Fruit fly (Drosophila melanogaster): ENCODE data around the gene ImpE2.

Gene ImpE2

DNA sequence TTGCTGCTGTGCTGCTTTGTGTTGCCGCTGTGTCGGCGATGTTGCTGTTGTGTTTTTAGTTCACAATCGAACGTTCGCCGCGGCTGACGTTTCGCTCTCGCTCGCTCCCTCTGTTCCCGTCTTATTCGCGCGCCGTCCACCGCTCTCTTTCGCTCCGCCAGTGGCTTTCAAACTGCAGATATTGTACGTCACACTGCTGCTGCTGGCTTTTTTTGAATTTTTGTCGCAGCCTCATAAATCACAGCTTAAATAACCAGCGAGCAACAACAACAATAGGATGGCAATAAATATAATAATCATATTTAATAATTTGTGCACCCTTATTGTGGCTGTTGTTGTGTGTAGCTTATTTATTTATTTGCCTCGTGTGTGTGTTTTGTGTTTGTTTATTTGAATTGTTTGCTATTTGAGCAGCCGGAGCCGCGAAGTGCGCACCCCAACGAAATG, 31.1 kb upstream of the ImpE2 start (continued):
- TF ChIP-seq CHES-1-like (GFP tag; optimal IDR thresholded peaks at IDR 0.05) (no peak), CG31224 (GFP tag; IDR thresholded peaks at IDR 0.05) (no peak), schlank (tag; optimal IDR thresholded peaks at IDR 0.05) (peak; percentile 73), inv (GFP tag; IDR thresholded peaks at IDR 0.05; ENCODE audit: partially characterized antibody) (no peak), CG33213 (GFP tag; optimal IDR thresholded peaks at IDR 0.05) (no peak), ftz-f1 (GFP tag; optimal IDR thresholded peaks at IDR 0.05) (no peak), al (GFP tag; IDR thresholded peaks at IDR 0.05) (no peak), esg (GFP tag; conservative IDR thresholded peaks at IDR 0.05) (no peak), grau (tag; optimal IDR thresholded peaks at IDR 0.05) (no peak), CG2199 (GFP tag; IDR thresholded peaks at IDR 0.05) (peak; percentile 84), CG16863 (GFP tag; optimal IDR thresholded peaks at IDR 0.05) (no peak), Oaz (GFP tag; IDR thresholded peaks at IDR 0.05) (no peak), CG3847 (GFP tag; IDR thresholded peaks at IDR 0.05) (no peak), vnd (GFP tag; IDR thresholded peaks at IDR 0.05; ENCODE audit: partially characterized antibody) (no peak), CG14667 (GFP tag; IDR thresholded peaks at IDR 0.05) (no peak), CG12071 (GFP tag; optimal IDR thresholded peaks at IDR 0.05) (peak; percentile 13), fd102C (GFP tag; optimal IDR thresholded peaks at IDR 0.05) (no peak), Bgb (GFP tag; IDR thresholded peaks at IDR 0.05; ENCODE audit: partially characterized antibody) (peak; percentile 45), CG11247 (GFP tag; IDR thresholded peaks at IDR 0.05) (peak; percentile 55), CG16813 (GFP tag; IDR thresholded peaks at IDR 0.05; ENCODE audit: partially characterized antibody) (0 out of 3 replicates have a peak, but pooled peaks have one; percentile 19), gce (GFP tag; IDR thresholded peaks at IDR 0.05) (0 out of 3 replicates have a peak, but pooled peaks have one; percentile 68), CG15696 (tag; optimal IDR thresholded peaks at IDR 0.05) (peak; percentile 70), CG42726 (GFP tag; IDR thresholded peaks at IDR 0.05; ENCODE audit: partially characterized antibody) (peak; percentile 28; the same call in 1 of the 2 replicates), CG4360 (GFP tag; IDR thresholded peaks at IDR 0.05) (peak; percentile 70; the same call in 1 of the 2 replicates), CG17829 (tag; optimal IDR thresholded peaks at IDR 0.05) (no peak), Nf-YC (tag; optimal IDR thresholded peaks at IDR 0.05) (peak; percentile 37), chif (GFP tag; optimal IDR thresholded peaks at IDR 0.05) (peak in 1 of 2 experiments; percentile 5), dmrt99B (tag; optimal IDR thresholded peaks at IDR 0.05) (no peak), CoRest (tag; optimal IDR thresholded peaks at IDR 0.05) (no peak), NC2α (GFP tag; optimal IDR thresholded peaks at IDR 0.05) (no peak), CG12299 (tag; optimal IDR thresholded peaks at IDR 0.05) (peak; percentile 36), Asciz (GFP tag; optimal IDR thresholded peaks at IDR 0.05) (peak; percentile 53), Vsx1 (GFP tag; optimal IDR thresholded peaks at IDR 0.05) (peak; percentile 70), yki (optimal IDR thresholded peaks at IDR 0.05) (no peak), lilli (GFP tag; optimal IDR thresholded peaks at IDR 0.05) (no peak), CG12219 (GFP tag; optimal IDR thresholded peaks at IDR 0.05) (no peak), dan (GFP tag; IDR thresholded peaks at IDR 0.05) (no peak), knrl (GFP tag; IDR thresholded peaks at IDR 0.05; ENCODE audit: partially characterized antibody) (peak; percentile 41; the same call in 1 of the 3 replicates), maf-S (GFP tag; optimal IDR thresholded peaks at IDR 0.05) (no peak), CG14860 (GFP tag; IDR thresholded peaks at IDR 0.05; ENCODE audit: partially characterized antibody) (no peak), sisA (GFP tag; IDR thresholded peaks at IDR 0.05) (no peak), Sox102F (GFP tag; optimal IDR thresholded peaks at IDR 0.05) (no peak), unc-4 (GFP tag; IDR thresholded peaks at IDR 0.05; ENCODE audit: partially characterized antibody) (0 out of 2 replicates have a peak, but pooled peaks have one; percentile 19), CG11696 (GFP tag; IDR thresholded peaks at IDR 0.05) (no peak), sqz (GFP tag; optimal IDR thresholded peaks at IDR 0.05) (peak; percentile 48), Myb (GFP tag; optimal IDR thresholded peaks at IDR 0.05) (no peak), ewg (GFP tag; optimal IDR thresholded peaks at IDR 0.05) (no peak), Trl (optimal IDR thresholded peaks at IDR 0.05) (peak; percentile 41 to 42), Trl (GFP tag; optimal IDR thresholded peaks at IDR 0.05) (peak; percentile 28), bigmax (GFP tag; optimal IDR thresholded peaks at IDR 0.05) (no peak), CG8359 (GFP tag; optimal IDR thresholded peaks at IDR 0.05; ENCODE audit: borderline replicate concordance) (no peak)

All from whole organism, embryonic.